Worm (Caenorhabditis elegans) whole organism, L2 larva: ENCODE measurements around the gene R151.1.

Source experiments
- C34F6.9 ChIP-seq: fragments of 150-350 bp; optimal IDR thresholded peaks from 2 replicates; lab custom pipeline; 2014; ENCODE audit warnings: missing biosample characterization, missing genetic modification characterization
- F13H6.1 ChIP-seq: sonication (generic microtip); optimal IDR thresholded peaks from 2 replicates; lab custom pipeline; 2016; ENCODE audit warnings: missing genetic modification characterization, missing compliant biosample characterization
- R02D3.7 ChIP-seq: fragments of 150-350 bp; optimal IDR thresholded peaks from 2 replicates; lab custom pipeline; 2014; ENCODE audit warnings: missing biosample characterization, missing genetic modification characterization
- Y55F3AM.14 ChIP-seq: fragments of 200-800 bp; sonication (Bioruptor generic); optimal IDR thresholded peaks from 2 replicates; lab custom pipeline; 2018; ENCODE audit warnings: mild to moderate bottlenecking, missing genetic modification characterization, missing compliant biosample characterization
- ZK546.5 ChIP-seq: sonication (generic microtip); optimal IDR thresholded peaks from 2 replicates; lab custom pipeline; 2017; ENCODE audit warnings: missing biosample characterization, missing genetic modification characterization
- alr-1 ChIP-seq: fragments of 150-350 bp; optimal IDR thresholded peaks from 2 replicates; lab custom pipeline; 2014; ENCODE audit warnings: missing biosample characterization, missing genetic modification characterization
- aly-2 ChIP-seq: fragments of 150-350 bp; optimal IDR thresholded peaks from 2 replicates; lab custom pipeline; 2014; ENCODE audit warnings: missing biosample characterization, missing genetic modification characterization
- ama-1 ChIP-seq: fragments of 150-350 bp; optimal IDR thresholded peaks from 2 replicates; lab custom pipeline; 2018; ENCODE audit warnings: inconsistent platforms
- blmp-1 ChIP-seq: sonication (generic microtip); optimal IDR thresholded peaks from 2 replicates; lab custom pipeline; 2017; ENCODE audit warnings: missing genetic modification characterization, mild to moderate bottlenecking, missing compliant biosample characterization, antibody characterized with exemption, moderate library complexity; ENCODE audit not compliant: insufficient read depth
- ceh-16 ChIP-seq: fragments of 150-350 bp; optimal IDR thresholded peaks from 2 replicates; lab custom pipeline; 2014; ENCODE audit warnings: missing biosample characterization, missing genetic modification characterization
- ceh-82 ChIP-seq: fragments of 150-350 bp; optimal IDR thresholded peaks from 2 replicates; lab custom pipeline; 2014; ENCODE audit warnings: missing biosample characterization, missing genetic modification characterization
- crh-2 ChIP-seq: sonication (generic microtip); optimal IDR thresholded peaks from 2 replicates; lab custom pipeline; 2017; ENCODE audit warnings: missing biosample characterization, missing genetic modification characterization
- dmd-4 ChIP-seq: sonication (generic microtip); optimal IDR thresholded peaks from 2 replicates; lab custom pipeline; 2017; ENCODE audit warnings: missing biosample characterization, missing genetic modification characterization
- egl-27 ChIP-seq: sonication (generic microtip); optimal IDR thresholded peaks from 3 replicates; lab custom pipeline; 2017; ENCODE audit warnings: missing biosample characterization, missing genetic modification reagents, missing genetic modification characterization
- elt-1 ChIP-seq: fragments of 150-350 bp; optimal IDR thresholded peaks from 2 replicates; lab custom pipeline; 2014; ENCODE audit warnings: missing biosample characterization, missing genetic modification characterization
- elt-3 ChIP-seq: sonication (generic microtip); optimal IDR thresholded peaks from 2 replicates; lab custom pipeline; 2017; ENCODE audit warnings: missing biosample characterization, missing genetic modification characterization
- fos-1 ChIP-seq: fragments of 150-350 bp; optimal IDR thresholded peaks from 2 replicates; lab custom pipeline; 2014; ENCODE audit warnings: missing biosample characterization, missing genetic modification characterization
- gmeb-1 ChIP-seq: fragments of 150-350 bp; optimal IDR thresholded peaks from 2 replicates; lab custom pipeline; 2014; ENCODE audit warnings: missing biosample characterization, missing genetic modification characterization
- lin-11 ChIP-seq: fragments of 150-350 bp; sonication (generic microtip); optimal IDR thresholded peaks from 2 replicates; lab custom pipeline; 2014; ENCODE audit warnings: missing biosample characterization, missing genetic modification characterization, inconsistent platforms, mixed read lengths
- lin-39 ChIP-seq: fragments of 150-350 bp; optimal IDR thresholded peaks from 2 replicates; lab custom pipeline; 2014; ENCODE audit warnings: missing biosample characterization, missing genetic modification reagents, missing genetic modification characterization
- lsy-2 ChIP-seq, 2 experiments: fragments of 150-350 bp in 1 of 2; sonication (generic microtip) in 1 of 2; optimal IDR thresholded peaks; 2 replicates each; lab custom pipeline; 2014 to 2017; ENCODE audit warnings: missing biosample characterization in 2 of 2, missing genetic modification characterization in 2 of 2
- mab-5 ChIP-seq: fragments of 150-350 bp; optimal IDR thresholded peaks from 2 replicates; lab custom pipeline; 2014; ENCODE audit warnings: missing biosample characterization, missing genetic modification characterization
- mbf-1 ChIP-seq: sonication (generic microtip); optimal IDR thresholded peaks from 2 replicates; lab custom pipeline; 2017; ENCODE audit warnings: missing biosample characterization, missing genetic modification characterization
- mdl-1 ChIP-seq, 2 experiments: fragments of 150-350 bp in 1 of 2; sonication (generic microtip) in 1 of 2; optimal IDR thresholded peaks; 2 replicates each; lab custom pipeline; 2017; ENCODE audit warnings: missing biosample characterization in 2 of 2, missing genetic modification characterization in 2 of 2
- nhr-10 ChIP-seq: sonication (generic microtip); optimal IDR thresholded peaks from 2 replicates; lab custom pipeline; 2017; ENCODE audit warnings: missing biosample characterization, missing genetic modification characterization
- nhr-11 ChIP-seq: fragments of 150-350 bp; optimal IDR thresholded peaks from 2 replicates; lab custom pipeline; 2014; ENCODE audit warnings: missing biosample characterization, missing genetic modification characterization
- nhr-12 ChIP-seq: fragments of 150-350 bp; optimal IDR thresholded peaks from 2 replicates; lab custom pipeline; 2014; ENCODE audit warnings: missing biosample characterization, missing genetic modification characterization
- nhr-129 ChIP-seq: fragments of 150-350 bp; optimal IDR thresholded peaks from 2 replicates; lab custom pipeline; 2014; ENCODE audit warnings: missing biosample characterization, missing genetic modification characterization
- nhr-21 ChIP-seq: fragments of 150-350 bp; optimal IDR thresholded peaks from 2 replicates; lab custom pipeline; 2014; ENCODE audit warnings: missing biosample characterization, missing genetic modification characterization
- nhr-237 ChIP-seq: fragments of 150-350 bp; optimal IDR thresholded peaks from 2 replicates; lab custom pipeline; 2014; ENCODE audit warnings: missing biosample characterization, missing genetic modification characterization
- nhr-25 ChIP-seq: fragments of 150-350 bp; sonication (generic microtip); optimal IDR thresholded peaks from 3 replicates; lab custom pipeline; 2014; ENCODE audit warnings: missing biosample characterization, missing genetic modification characterization
- nhr-77 ChIP-seq: fragments of 150-350 bp; optimal IDR thresholded peaks from 2 replicates; lab custom pipeline; 2014; ENCODE audit warnings: missing biosample characterization, missing genetic modification characterization
- peb-1 ChIP-seq: fragments of 150-350 bp; optimal IDR thresholded peaks from 2 replicates; lab custom pipeline; 2014; ENCODE audit warnings: missing biosample characterization, missing genetic modification characterization
- skn-1 ChIP-seq: sonication (generic microtip); optimal IDR thresholded peaks from 2 replicates; lab custom pipeline; 2017; ENCODE audit warnings: missing biosample characterization, missing genetic modification characterization
- sma-3 ChIP-seq: sonication (generic microtip); optimal IDR thresholded peaks from 2 replicates; lab custom pipeline; 2016; ENCODE audit warnings: missing genetic modification reagents, missing genetic modification characterization, missing compliant biosample characterization
- sma-9 ChIP-seq, 2 experiments: fragments of 150-350 bp in 1 of 2; sonication (generic microtip) in 1 of 2; optimal IDR thresholded peaks; 2 replicates each; lab custom pipeline; 2014 to 2016; ENCODE audit warnings: missing genetic modification characterization in 2 of 2, mild to moderate bottlenecking in 1 of 2, missing biosample characterization in 1 of 2, missing compliant biosample characterization in 1 of 2, missing genetic modification reagents in 1 of 2, moderate library complexity in 1 of 2
- snpc-4 ChIP-seq: fragments of 150-350 bp; optimal IDR thresholded peaks from 2 replicates; lab custom pipeline; 2014; ENCODE audit warnings: missing biosample characterization, missing genetic modification characterization
- unc-39 ChIP-seq: fragments of 150-350 bp; optimal IDR thresholded peaks from 2 replicates; lab custom pipeline; 2014; ENCODE audit warnings: missing biosample characterization, missing genetic modification characterization
- zag-1 ChIP-seq: fragments of 150-350 bp; optimal IDR thresholded peaks from 2 replicates; lab custom pipeline; 2014; ENCODE audit warnings: missing biosample characterization, missing genetic modification characterization
- ztf-1 ChIP-seq: fragments of 200-800 bp; sonication (Bioruptor generic); conservative IDR thresholded peaks from 2 replicates; pipeline ENCODE4 v1.3.6; 2022; ENCODE audit warnings: missing genetic modification characterization, missing compliant biosample characterization
- ztf-11 ChIP-seq: sonication (generic microtip); optimal IDR thresholded peaks from 2 replicates; lab custom pipeline; 2017; ENCODE audit warnings: missing biosample characterization, missing genetic modification characterization
- ztf-4 ChIP-seq: fragments of 150-350 bp; optimal IDR thresholded peaks from 2 replicates; lab custom pipeline; 2014; ENCODE audit warnings: missing biosample characterization, missing genetic modification characterization

The R151.1 gene

ce11 chrIII:7201378-7202256 lies 14.7 kb upstream of the R151.1 start, which contains the start of gene dpy-31 (continued):
- TF ChIP-seq F13H6.1 (tag; lab: Kevin White, UChicago) (no peak), elt-3 (tag; lab: Kevin White, UChicago) (no peak), lin-39 (tag; lab: Kevin White, UChicago) (no peak), mab-5 (tag; lab: Kevin White, UChicago) (no peak), skn-1 (no peak), nhr-10 (tag; lab: Kevin White, UChicago) (no peak), egl-27 (tag; lab: Kevin White, UChicago) (peak; percentile 88), peb-1 (tag; lab: Kevin White, UChicago) (no peak), ceh-16 (peak; percentile 22), sma-9 (GFP tag; optimal IDR thresholded peaks at IDR 0.05; lab: Kevin White, UChicago) (peak; percentile 57), sma-9 (tag; optimal IDR thresholded peaks at IDR 0.05; lab: Kevin White, UChicago) (no peak), ZK546.5 (tag; lab: Kevin White, UChicago) (no peak), nhr-77 (no peak), blmp-1 (tag; lab: Kevin White, UChicago) (peak; percentile 99)
- TF ChIP-seq, all 48 proteins: peak for 10

- TF ChIP-seq nhr-21 (peak; percentile 65), snpc-4 (tag; lab: Kevin White, UChicago) (no peak), unc-39 (tag; lab: Kevin White, UChicago) (no peak), sma-3 (GFP tag; lab: Kevin White, UChicago) (peak; percentile 27), sma-9 (GFP tag; optimal IDR thresholded peaks at IDR 0.05; lab: Kevin White, UChicago) (peak; percentile 50), sma-9 (tag; optimal IDR thresholded peaks at IDR 0.05; lab: Kevin White, UChicago) (no peak), egl-27 (tag; lab: Kevin White, UChicago) (peak; percentile 75), gmeb-1 (peak; percentile 45), mbf-1 (no peak), ceh-16 (no peak), ceh-82 (tag; lab: Kevin White, UChicago) (no peak), ztf-11 (tag; lab: Kevin White, UChicago) (no peak), ama-1 (lab: Kevin White, UChicago) (no peak), lsy-2 (tag; optimal IDR thresholded peaks at IDR 0.05; lab: Kevin White, UChicago) (peak in 1 of 2 experiments; percentile 20), nhr-11 (tag; lab: Kevin White, UChicago) (no peak), blmp-1 (tag; lab: Kevin White, UChicago) (peak; percentile 6), nhr-237 (tag; lab: Kevin White, UChicago) (no peak), nhr-25 (tag; lab: Kevin White, UChicago) (peak; percentile 67), ztf-4 (tag; lab: Kevin White, UChicago) (no peak), fos-1 (tag; lab: Kevin White, UChicago) (peak; percentile 42), elt-1 (tag; lab: Kevin White, UChicago) (no peak)
These were observed 13.1 kb upstream of the R151.1 start for ce11 chrIII:7203130-7203775.

ce11 chrIII:7207903-7208497 lies 8.3 kb upstream of the R151.1 start, which contains the start of gene rpl-6:
Gene rpl-6, plus strand, starts transcription at chrIII:7208447.
- TF ChIP-seq mdl-1 (tag; optimal IDR thresholded peaks at IDR 0.05; lab: Kevin White, UChicago) = peak in 1 of 2 experiments; percentile 68
- peak; percentile 90 for TF ChIP-seq nhr-129 (tag; lab: Kevin White, UChicago)
- peak; percentile 94 for TF ChIP-seq lin-11 (tag; lab: Kevin White, UChicago)
- TF ChIP-seq nhr-11 (tag; lab: Kevin White, UChicago) = no peak
- TF ChIP-seq blmp-1 (tag; lab: Kevin White, UChicago) = peak; percentile 72
- TF ChIP-seq ama-1 (lab: Kevin White, UChicago) = peak; percentile 41
- peak; percentile 73 for TF ChIP-seq ztf-4 (tag; lab: Kevin White, UChicago)
- TF ChIP-seq fos-1 (tag; lab: Kevin White, UChicago) = peak; percentile 77
- no peak for TF ChIP-seq ztf-1 (GFP tag; lab: Robert Waterston, UW)
- peak; percentile 17 for TF ChIP-seq ceh-16
- TF ChIP-seq unc-39 (tag; lab: Kevin White, UChicago) = no peak
- no peak for TF ChIP-seq nhr-12 (tag; lab: Kevin White, UChicago)
- peak; percentile 95 for TF ChIP-seq crh-2 (tag; lab: Kevin White, UChicago)
- peak; percentile 28 for TF ChIP-seq R02D3.7 (tag; lab: Kevin White, UChicago)
- TF ChIP-seq sma-3 (GFP tag; lab: Kevin White, UChicago) = peak; percentile 91
- TF ChIP-seq ceh-82 (tag; lab: Kevin White, UChicago) = peak; percentile 25
- TF ChIP-seq lin-39 (tag; lab: Kevin White, UChicago) = no peak
- no peak for TF ChIP-seq ztf-11 (tag; lab: Kevin White, UChicago)
- TF ChIP-seq zag-1 (tag; lab: Kevin White, UChicago) = peak; percentile 70
- TF ChIP-seq C34F6.9 (tag; lab: Kevin White, UChicago) = peak; percentile 92
- no peak for TF ChIP-seq elt-3 (tag; lab: Kevin White, UChicago)
- TF ChIP-seq mbf-1 = no peak
- TF ChIP-seq alr-1 (tag; lab: Kevin White, UChicago) = no peak
- peak; percentile 50 for TF ChIP-seq nhr-77
- no peak for TF ChIP-seq elt-1 (tag; lab: Kevin White, UChicago)
- TF ChIP-seq mab-5 (tag; lab: Kevin White, UChicago) = peak; percentile 80
- no peak for TF ChIP-seq dmd-4 (tag; lab: Kevin White, UChicago)
- TF ChIP-seq F13H6.1 (tag; lab: Kevin White, UChicago) = peak; percentile 77
- no peak for TF ChIP-seq aly-2 (tag; lab: Kevin White, UChicago)
- TF ChIP-seq gmeb-1 = peak; percentile 89
- TF ChIP-seq Y55F3AM.14 (GFP tag; lab: Kevin White, UChicago) = no peak
- TF ChIP-seq skn-1 = peak; percentile 5
